Fruit fly (Drosophila melanogaster) whole organism, embryonic: ENCODE data around the gene CG43799.
A peak's percentile ranks its signal among the peaks of the same experiment; 100 is the strongest.

ENCODE experiments used
- Atf3 ChIP-seq: fragments of 200-800 bp; sonication (Bioruptor generic); optimal IDR thresholded peaks from 3 replicates; lab custom pipeline; 2016; ENCODE audit warnings: missing biosample characterization, missing genetic modification characterization
- CG10209 ChIP-seq: fragments of 200-800 bp; sonication (Bioruptor generic); optimal IDR thresholded peaks from 3 replicates; lab custom pipeline; 2017; ENCODE audit warnings: missing biosample characterization, mild to moderate bottlenecking, missing genetic modification characterization, missing genetic modification reagents
- CG10267 ChIP-seq: fragments of 200-800 bp; sonication (Bioruptor generic); optimal IDR thresholded peaks from 2 replicates; lab custom pipeline; 2018; ENCODE audit warnings: missing biosample characterization, mild to moderate bottlenecking, missing genetic modification characterization, moderate library complexity
- CG12071 ChIP-seq: fragments of 200-800 bp; sonication (Bioruptor generic); optimal IDR thresholded peaks from 3 replicates; lab custom pipeline; 2018; ENCODE audit warnings: missing biosample characterization, mild to moderate bottlenecking, missing genetic modification characterization
- CG12236 ChIP-seq: fragments of 200-800 bp; sonication (Bioruptor generic); optimal IDR thresholded peaks from 2 replicates; lab custom pipeline; 2016; ENCODE audit warnings: missing biosample characterization, missing genetic modification characterization
- CG12299 ChIP-seq: fragments of 200-800 bp; sonication (Bioruptor generic); optimal IDR thresholded peaks from 2 replicates; lab custom pipeline; 2018; ENCODE audit warnings: missing biosample characterization, mild to moderate bottlenecking, missing genetic modification characterization
- CG13894 ChIP-seq: fragments of 200-800 bp; sonication (Bioruptor generic); optimal IDR thresholded peaks from 3 replicates; lab custom pipeline; 2018; ENCODE audit warnings: missing biosample characterization, mild to moderate bottlenecking, missing genetic modification characterization, moderate library complexity
- CG14710 ChIP-seq: fragments of 200-800 bp; sonication (Bioruptor generic); optimal IDR thresholded peaks from 3 replicates; lab custom pipeline; 2019; ENCODE audit warnings: missing biosample characterization, mild to moderate bottlenecking, missing genetic modification characterization, moderate library complexity
- CG15601 ChIP-seq: fragments of 200-800 bp; sonication (Bioruptor generic); optimal IDR thresholded peaks from 3 replicates; lab custom pipeline; 2019; ENCODE audit warnings: missing biosample characterization, mild to moderate bottlenecking, missing genetic modification characterization, moderate library complexity
- CG1603 ChIP-seq: fragments of 200-800 bp; sonication (Bioruptor generic); optimal IDR thresholded peaks from 2 replicates; lab custom pipeline; 2019; ENCODE audit warnings: missing biosample characterization, mild to moderate bottlenecking, missing genetic modification characterization, moderate library complexity
- CG18599 ChIP-seq: fragments of 200-800 bp; sonication (Bioruptor generic); optimal IDR thresholded peaks from 3 replicates; lab custom pipeline; 2017; ENCODE audit warnings: missing biosample characterization, missing genetic modification characterization, mild to moderate bottlenecking, moderate library complexity, missing genetic modification reagents
- CG2120 ChIP-seq: fragments of 200-800 bp; sonication (Bioruptor generic); optimal IDR thresholded peaks from 3 replicates; lab custom pipeline; 2016; ENCODE audit warnings: missing biosample characterization, missing genetic modification characterization
- CG2712 ChIP-seq: fragments of 200-800 bp; optimal IDR thresholded peaks from 3 replicates; lab custom pipeline; 2019; ENCODE audit warnings: missing biosample characterization, mild to moderate bottlenecking, missing genetic modification characterization, moderate library complexity
- CG30020 ChIP-seq: fragments of 200-800 bp; optimal IDR thresholded peaks from 2 replicates; lab custom pipeline; 2019; ENCODE audit warnings: missing biosample characterization, mild to moderate bottlenecking, missing genetic modification characterization, moderate library complexity
- CG31441 ChIP-seq: fragments of 200-800 bp; sonication (Bioruptor generic); IDR thresholded peaks from 2 replicates; pipeline ENCODE4 v1.3.6; 2022; ENCODE audit warnings: missing biosample characterization, missing genetic modification characterization
- CG33213 ChIP-seq: fragments of 200-800 bp; sonication (Bioruptor generic); optimal IDR thresholded peaks from 3 replicates; lab custom pipeline; 2016; ENCODE audit warnings: missing biosample characterization, missing genetic modification characterization
- CG4617 ChIP-seq: fragments of 200-800 bp; sonication (Bioruptor generic); optimal IDR thresholded peaks from 3 replicates; lab custom pipeline; 2016; ENCODE audit warnings: missing biosample characterization, missing genetic modification characterization, borderline replicate concordance
- CG6254 ChIP-seq: fragments of 200-800 bp; sonication (Bioruptor generic); optimal IDR thresholded peaks from 3 replicates; lab custom pipeline; 2017; ENCODE audit warnings: mild to moderate bottlenecking, missing biosample characterization, missing genetic modification reagents, missing genetic modification characterization
- CG8281 ChIP-seq: fragments of 200-800 bp; sonication (Bioruptor generic); optimal IDR thresholded peaks from 2 replicates; lab custom pipeline; 2018; ENCODE audit warnings: missing biosample characterization, mild to moderate bottlenecking, missing genetic modification characterization, moderate library complexity
- CG8388 ChIP-seq: fragments of 200-800 bp; sonication (Bioruptor generic); optimal IDR thresholded peaks from 2 replicates; lab custom pipeline; 2019; ENCODE audit warnings: missing biosample characterization, mild to moderate bottlenecking, missing genetic modification characterization, moderate library complexity
- CG9437 ChIP-seq: fragments of 200-800 bp; sonication (Bioruptor generic); optimal IDR thresholded peaks from 2 replicates; lab custom pipeline; 2018; ENCODE audit warnings: missing biosample characterization, mild to moderate bottlenecking, missing genetic modification characterization
- CG9797 ChIP-seq: fragments of 200-800 bp; sonication (Bioruptor generic); optimal IDR thresholded peaks from 3 replicates; lab custom pipeline; 2018; ENCODE audit warnings: missing biosample characterization, mild to moderate bottlenecking, missing genetic modification characterization
- Dll ChIP-seq: fragments of 200-800 bp; sonication (Bioruptor generic); IDR thresholded peaks from 4 replicates; pipeline ENCODE4 v1.3.6; 2022; ENCODE audit warnings: missing biosample characterization, missing genetic modification characterization; ENCODE audit not compliant: partially characterized antibody
- Dp ChIP-seq: fragments of 200-800 bp; sonication (Bioruptor generic); optimal IDR thresholded peaks from 2 replicates; lab custom pipeline; 2018; ENCODE audit warnings: missing biosample characterization, mild to moderate bottlenecking, missing genetic modification characterization, moderate library complexity
- Ets65A ChIP-seq: fragments of 200-800 bp; sonication (Bioruptor generic); peaks from one replicate; lab custom pipeline; 2016; ENCODE audit warnings: missing biosample characterization, missing genetic modification characterization
- Ets97D ChIP-seq: fragments of 200-800 bp; sonication (Bioruptor generic); optimal IDR thresholded peaks from 3 replicates; lab custom pipeline; 2016; ENCODE audit warnings: missing biosample characterization, missing genetic modification characterization
- GATAe ChIP-seq: fragments of 200-800 bp; sonication (Bioruptor generic); conservative IDR thresholded peaks from 2 replicates; pipeline ENCODE4 v1.3.6; 2022; ENCODE audit warnings: missing biosample characterization, missing genetic modification characterization
- Lhr ChIP-seq: fragments of 200-800 bp; sonication (Bioruptor generic); optimal IDR thresholded peaks from 3 replicates; lab custom pipeline; 2017; ENCODE audit warnings: mild to moderate bottlenecking, missing biosample characterization, missing genetic modification reagents, missing genetic modification characterization
- MESR4 ChIP-seq: fragments of 200-800 bp; sonication (Bioruptor generic); optimal IDR thresholded peaks from 2 replicates; lab custom pipeline; 2018; ENCODE audit warnings: missing biosample characterization, mild to moderate bottlenecking, missing genetic modification characterization, moderate library complexity
- Opbp ChIP-seq: fragments of 200-800 bp; sonication (Bioruptor generic); IDR thresholded peaks from 3 replicates; pipeline ENCODE4 v1.3.6; 2022; ENCODE audit warnings: missing biosample characterization, missing genetic modification characterization; ENCODE audit not compliant: partially characterized antibody
- Pdp1 ChIP-seq, 2 experiments: fragments of 200-800 bp; sonication (Bioruptor generic); optimal IDR thresholded peaks; 3 replicates each; lab custom pipeline; 2016; ENCODE audit warnings: missing biosample characterization in 2 of 2, missing genetic modification characterization in 2 of 2, mild to moderate bottlenecking in 1 of 2, moderate library complexity in 1 of 2
- Ravus ChIP-seq: fragments of 200-800 bp; sonication (Bioruptor generic); IDR thresholded peaks from 2 replicates; pipeline ENCODE4 v1.3.6; 2022; ENCODE audit warnings: missing biosample characterization, missing genetic modification characterization
- Side ChIP-seq: fragments of 200-800 bp; sonication (Bioruptor generic); optimal IDR thresholded peaks from 2 replicates; lab custom pipeline; 2016; ENCODE audit warnings: missing biosample characterization, missing genetic modification characterization
- Stat92E ChIP-seq, 3 experiments: fragments of >200 bp in 2 of 3; fragments of 200-800 bp in 1 of 3; sonication (Bioruptor generic) in 1 of 3; optimal IDR thresholded peaks; 2 replicates each; lab custom pipeline; 2017 to 2019; ENCODE audit warnings: missing biosample characterization in 3 of 3, missing genetic modification characterization in 3 of 3, mild to moderate bottlenecking in 1 of 3, moderate library complexity in 1 of 3
- ap ChIP-seq: fragments of 200-800 bp; sonication (Bioruptor generic); IDR thresholded peaks from 2 replicates; pipeline ENCODE4 v1.3.6; 2022; ENCODE audit warnings: missing biosample characterization, missing genetic modification characterization
- az2 ChIP-seq: fragments of 200-800 bp; sonication (Bioruptor generic); optimal IDR thresholded peaks from 3 replicates; lab custom pipeline; 2016; ENCODE audit warnings: missing biosample characterization, missing genetic modification characterization
- chm ChIP-seq: fragments of 200-800 bp; sonication (Bioruptor generic); IDR thresholded peaks from 2 replicates; pipeline ENCODE4 v1.3.6; 2022; ENCODE audit warnings: missing biosample characterization, missing genetic modification characterization
- crp ChIP-seq, 2 experiments: fragments of 200-800 bp; sonication (Bioruptor generic); optimal IDR thresholded peaks; 2 replicates in 1 of 2; 3 replicates in 1 of 2; lab custom pipeline; 2017; ENCODE audit warnings: missing biosample characterization in 2 of 2, missing genetic modification characterization in 2 of 2, mild to moderate bottlenecking in 1 of 2, moderate library complexity in 1 of 2
- dm ChIP-seq: fragments of 200-800 bp; sonication (Bioruptor generic); optimal IDR thresholded peaks from 3 replicates; lab custom pipeline; 2016; ENCODE audit warnings: missing biosample characterization, missing genetic modification characterization
- dysf ChIP-seq: fragments of 200-800 bp; sonication (Bioruptor generic); IDR thresholded peaks from 3 replicates; pipeline ENCODE4 v1.3.6; 2022; ENCODE audit warnings: missing biosample characterization, missing genetic modification characterization
- gem ChIP-seq: fragments of 200-800 bp; sonication (Bioruptor generic); optimal IDR thresholded peaks from 2 replicates; lab custom pipeline; 2019; ENCODE audit warnings: missing biosample characterization, mild to moderate bottlenecking, missing genetic modification characterization, moderate library complexity
- gfzf ChIP-seq: fragments of 200-800 bp; sonication (Bioruptor generic); optimal IDR thresholded peaks from 2 replicates; lab custom pipeline; 2016; ENCODE audit warnings: missing biosample characterization, mild to moderate bottlenecking, missing genetic modification characterization, moderate library complexity
- lola ChIP-seq, 3 experiments: fragments of >200 bp in 2 of 3; fragments of 200-800 bp in 1 of 3; sonication (Bioruptor generic) in 1 of 3; optimal IDR thresholded peaks; 2 replicates each; lab custom pipeline; 2017 to 2019; ENCODE audit warnings: missing biosample characterization in 3 of 3, missing genetic modification characterization in 3 of 3, mild to moderate bottlenecking in 1 of 3, moderate library complexity in 1 of 3
- maf-S ChIP-seq: fragments of 200-800 bp; sonication (Bioruptor generic); optimal IDR thresholded peaks from 2 replicates; lab custom pipeline; 2016; ENCODE audit warnings: missing biosample characterization, missing genetic modification characterization
- row ChIP-seq: fragments of 200-800 bp; sonication (Bioruptor generic); IDR thresholded peaks from 3 replicates; pipeline ENCODE4 v1.3.6; 2022; ENCODE audit warnings: missing biosample characterization, missing genetic modification characterization
- sug ChIP-seq: fragments of 200-800 bp; optimal IDR thresholded peaks from 2 replicates; lab custom pipeline; 2019; ENCODE audit warnings: missing biosample characterization, mild to moderate bottlenecking, missing genetic modification characterization, moderate library complexity
- trem ChIP-seq: fragments of 200-800 bp; optimal IDR thresholded peaks from 3 replicates; lab custom pipeline; 2019; ENCODE audit warnings: missing biosample characterization, mild to moderate bottlenecking, missing genetic modification characterization, moderate library complexity
- zf30C ChIP-seq: fragments of 200-800 bp; sonication (Bioruptor generic); optimal IDR thresholded peaks from 3 replicates; lab custom pipeline; 2018; ENCODE audit warnings: missing biosample characterization, mild to moderate bottlenecking, missing genetic modification characterization
- zfh1 ChIP-seq: fragments of 200-800 bp; sonication (Bioruptor generic); IDR thresholded peaks from 3 replicates; pipeline ENCODE4 v1.3.6; 2022; ENCODE audit warnings: missing biosample characterization, missing genetic modification characterization

Gene CG43799

dm6 chr2L:7181978-7182392, 45.5 kb upstream of the CG43799 start, which contains the start of gene MICU1 (continued):
- TF ChIP-seq Dll = 0 out of 4 replicates have a peak, but pooled peaks have one; percentile 21
- TF ChIP-seq gem (tag; lab: Kevin White, UChicago) = peak; percentile 32
- peak; percentile 74 for TF ChIP-seq CG4617 (GFP tag; lab: Kevin White, UChicago)
- peak; percentile 32 for TF ChIP-seq CG30020 (tag; lab: Kevin White, UChicago)
- peak; percentile 75 to 96 for TF ChIP-seq crp (GFP tag; optimal IDR thresholded peaks at IDR 0.05; lab: Kevin White, UChicago)
- peak in 1 of 2 experiments; percentile 39 for TF ChIP-seq Pdp1 (GFP tag; optimal IDR thresholded peaks at IDR 0.05; lab: Kevin White, UChicago)
- peak; percentile 46 for TF ChIP-seq CG10267
- no peak for TF ChIP-seq chm (GFP tag; lab: Robert Waterston, UW)
- TF ChIP-seq CG33213 (GFP tag; lab: Kevin White, UChicago) = no peak
- peak; percentile 20 for TF ChIP-seq CG2712 (tag; lab: Kevin White, UChicago)
- TF ChIP-seq Stat92E (GFP tag; optimal IDR thresholded peaks at IDR 0.05; lab: Kevin White, UChicago) = peak in 1 of 3 experiments; percentile 0
- TF ChIP-seq az2 (GFP tag; lab: Kevin White, UChicago) = no peak
- TF ChIP-seq gfzf (GFP tag; lab: Kevin White, UChicago) = peak; percentile 83
- no peak for TF ChIP-seq maf-S
- TF ChIP-seq CG1603 (tag; lab: Kevin White, UChicago) = no peak
- peak; percentile 17; the same call in 2 of the 3 replicates for TF ChIP-seq row (GFP tag; lab: Robert Waterston, UW)
- peak; percentile 21 for TF ChIP-seq Dp (GFP tag; lab: Kevin White, UChicago)
- TF ChIP-seq Ravus (GFP tag; lab: Robert Waterston, UW) = no peak
- no peak for TF ChIP-seq zfh1 (GFP tag; lab: Robert Waterston, UW)
- peak; percentile 80 for TF ChIP-seq CG14710 (tag; lab: Kevin White, UChicago)
- TF ChIP-seq CG10209 = no peak
- TF ChIP-seq dm = no peak
- TF ChIP-seq MESR4 = peak; percentile 29
- no peak for TF ChIP-seq Side (GFP tag; lab: Kevin White, UChicago)
- no peak for TF ChIP-seq CG12236 (GFP tag; lab: Kevin White, UChicago)
- TF ChIP-seq CG31441 = peak; percentile 39; the same call in 1 of the 2 replicates
- peak; percentile 93 for TF ChIP-seq Ets65A (GFP tag; lab: Kevin White, UChicago)
- no peak for TF ChIP-seq dysf (GFP tag; lab: Robert Waterston, UW)
- TF ChIP-seq CG18599 = no peak
- no peak for TF ChIP-seq CG13894 (tag; lab: Kevin White, UChicago)
- no peak for TF ChIP-seq ap (GFP tag; lab: Robert Waterston, UW)
- no peak for TF ChIP-seq CG12071 (GFP tag; lab: Kevin White, UChicago)
- TF ChIP-seq Opbp = no peak
- TF ChIP-seq GATAe (GFP tag; lab: Robert Waterston, UW) = no peak
- TF ChIP-seq Ets97D (GFP tag; lab: Kevin White, UChicago) = peak; percentile 80
- peak; percentile 19 for TF ChIP-seq CG15601 (tag; lab: Kevin White, UChicago)
- peak; percentile 65 for TF ChIP-seq CG9797 (GFP tag; lab: Kevin White, UChicago)
- no peak for TF ChIP-seq CG6254 (GFP tag; lab: Kevin White, UChicago)
- no peak for TF ChIP-seq zf30C
- no peak for TF ChIP-seq lola (GFP tag; optimal IDR thresholded peaks at IDR 0.05; lab: Kevin White, UChicago)
- peak; percentile 25 for TF ChIP-seq Lhr (GFP tag; lab: Kevin White, UChicago)
- peak; percentile 43 for TF ChIP-seq trem
- TF ChIP-seq CG2120 (GFP tag; lab: Kevin White, UChicago) = no peak
- TF ChIP-seq Atf3 (GFP tag; lab: Kevin White, UChicago) = no peak
- no peak for TF ChIP-seq CG8281 (tag; lab: Kevin White, UChicago)
- no peak for TF ChIP-seq sug (tag; lab: Kevin White, UChicago)
- TF ChIP-seq CG9437 (GFP tag; lab: Kevin White, UChicago) = peak; percentile 11
- peak; percentile 17 for TF ChIP-seq CG8388 (GFP tag; lab: Kevin White, UChicago)
- TF ChIP-seq CG12299 = peak; percentile 23
